Fruit fly (Drosophila melanogaster) whole organism, wandering third instar larva: ENCODE results near the gene CG43448.

Experiments
- Abd-B ChIP-seq: fragments of >200 bp; optimal IDR thresholded peaks from 2 replicates; lab custom pipeline; 2017; ENCODE audit warnings: missing biosample characterization, missing genetic modification characterization
- CG32264 ChIP-seq: fragments of 200-800 bp; sonication (Bioruptor generic); optimal IDR thresholded peaks from 2 replicates; lab custom pipeline; 2016; ENCODE audit warnings: missing biosample characterization, missing genetic modification characterization
- CG9705 ChIP-seq: fragments of 200-800 bp; sonication (Bioruptor generic); optimal IDR thresholded peaks from 2 replicates; lab custom pipeline; 2018; ENCODE audit warnings: missing biosample characterization, mild to moderate bottlenecking, missing genetic modification characterization
- CrebA ChIP-seq: fragments of 200-800 bp; sonication (Bioruptor generic); optimal IDR thresholded peaks from 2 replicates; lab custom pipeline; 2016; ENCODE audit warnings: missing biosample characterization, mild to moderate bottlenecking, missing genetic modification characterization, borderline replicate concordance
- Dfd ChIP-seq: fragments of >200 bp; optimal IDR thresholded peaks from 2 replicates; lab custom pipeline; 2017; ENCODE audit warnings: missing biosample characterization, missing genetic modification characterization
- Dif ChIP-seq: fragments of 200-275, 200-300 bp; sonication (Bioruptor generic); optimal IDR thresholded peaks from 2 replicates; lab custom pipeline; 2018; ENCODE audit warnings: missing biosample characterization, missing genetic modification characterization; ENCODE audit not compliant: partially characterized antibody
- GATAd ChIP-seq: sonication (Bioruptor generic); optimal IDR thresholded peaks from 2 replicates; lab custom pipeline; 2016; ENCODE audit warnings: missing biosample characterization, missing genetic modification characterization
- HLH106 ChIP-seq: fragments of 200-800 bp; optimal IDR thresholded peaks from 3 replicates; lab custom pipeline; 2019; ENCODE audit warnings: missing biosample characterization, mild to moderate bottlenecking, missing genetic modification characterization, moderate library complexity
- Hnf4 ChIP-seq: fragments of 200-800 bp; sonication (Bioruptor generic); optimal IDR thresholded peaks from 2 replicates; lab custom pipeline; 2016; ENCODE audit warnings: missing biosample characterization, mild to moderate bottlenecking, missing genetic modification characterization
- Hr78 ChIP-seq: fragments of >200 bp; optimal IDR thresholded peaks from 2 replicates; lab custom pipeline; 2017; ENCODE audit warnings: missing biosample characterization, missing genetic modification characterization
- Hr83 ChIP-seq: fragments of 200-300 bp; sonication (Bioruptor generic); optimal IDR thresholded peaks from 2 replicates; lab custom pipeline; 2016; ENCODE audit warnings: missing biosample characterization, mild to moderate bottlenecking, missing genetic modification characterization, moderate library complexity; ENCODE audit not compliant: poor library complexity, severe bottlenecking
- Jra ChIP-seq: sonication (Bioruptor generic); optimal IDR thresholded peaks from 2 replicates; lab custom pipeline; 2016; ENCODE audit warnings: missing biosample characterization, missing genetic modification characterization
- Mio ChIP-seq: sonication (Bioruptor generic); optimal IDR thresholded peaks from 2 replicates; lab custom pipeline; 2016; ENCODE audit warnings: missing biosample characterization, missing genetic modification characterization
- Myc ChIP-seq: fragments of >200 bp; optimal IDR thresholded peaks from 2 replicates; lab custom pipeline; 2017
- N ChIP-seq: fragments of >200 bp; optimal IDR thresholded peaks from 2 replicates; lab custom pipeline; 2018; ENCODE audit warnings: missing biosample characterization, missing external identifiers, missing genetic modification characterization
- OdsH ChIP-seq: fragments of 200-800 bp; sonication (Bioruptor generic); optimal IDR thresholded peaks from 2 replicates; lab custom pipeline; 2016; ENCODE audit warnings: missing biosample characterization, mild to moderate bottlenecking, missing genetic modification characterization
- Rel ChIP-seq, 2 experiments: fragments of 200-800 bp; sonication (Bioruptor generic) in 1 of 2; optimal IDR thresholded peaks; 2 replicates in 1 of 2; 3 replicates in 1 of 2; lab custom pipeline; 2016 to 2019; ENCODE audit warnings: mild to moderate bottlenecking in 2 of 2, missing biosample characterization in 2 of 2, missing genetic modification characterization in 2 of 2, moderate library complexity in 1 of 2
- Sp1 ChIP-seq: fragments of 200-800 bp; sonication (Bioruptor generic); optimal IDR thresholded peaks from 3 replicates; lab custom pipeline; 2019; ENCODE audit warnings: missing biosample characterization, mild to moderate bottlenecking, missing genetic modification characterization, moderate library complexity
- Vsx2 ChIP-seq: fragments of 200-300, 225-300 bp; sonication (Bioruptor generic); optimal IDR thresholded peaks from 2 replicates; lab custom pipeline; 2018; ENCODE audit warnings: missing biosample characterization, missing genetic modification characterization; ENCODE audit not compliant: partially characterized antibody
- br ChIP-seq: fragments of 200-800 bp; sonication (Bioruptor generic); optimal IDR thresholded peaks from 2 replicates; lab custom pipeline; 2016; ENCODE audit warnings: missing biosample characterization, missing genetic modification characterization
- brk ChIP-seq: fragments of 200-800 bp; sonication (Bioruptor generic); optimal IDR thresholded peaks from 2 replicates; lab custom pipeline; 2016; ENCODE audit warnings: missing biosample characterization, mild to moderate bottlenecking, missing genetic modification characterization
- dl ChIP-seq, 2 experiments: fragments of 175-275, 200-275 bp in 1 of 2; fragments of 200-275 bp in 1 of 2; sonication (Bioruptor generic); optimal IDR thresholded peaks; lab custom pipeline; 2018; ENCODE audit warnings: mild to moderate bottlenecking in 2 of 2, missing biosample characterization in 2 of 2, missing genetic modification characterization in 2 of 2, moderate library complexity in 2 of 2; ENCODE audit not compliant: partially characterized antibody in 2 of 2, insufficient read depth in 1 of 2
- dmrt93B ChIP-seq: fragments of 200-800 bp; sonication (Bioruptor generic); optimal IDR thresholded peaks from 2 replicates; lab custom pipeline; 2018; ENCODE audit warnings: missing biosample characterization, mild to moderate bottlenecking, missing genetic modification characterization
- dsf ChIP-seq: sonication (Bioruptor generic); optimal IDR thresholded peaks from 2 replicates; lab custom pipeline; 2016; ENCODE audit warnings: missing biosample characterization, missing genetic modification characterization, borderline replicate concordance
- ey ChIP-seq: fragments of 200-800 bp; sonication (Bioruptor generic); optimal IDR thresholded peaks from 2 replicates; lab custom pipeline; 2016; ENCODE audit warnings: missing biosample characterization, missing genetic modification characterization
- foxo ChIP-seq, 2 experiments: fragments of 200-800 bp; sonication (Bioruptor generic); optimal IDR thresholded peaks; 2 replicates in 1 of 2; 3 replicates in 1 of 2; lab custom pipeline; 2016 to 2017; ENCODE audit warnings: missing biosample characterization in 2 of 2, missing genetic modification characterization in 2 of 2
- fru ChIP-seq: fragments of 200-800 bp; sonication (Bioruptor generic); optimal IDR thresholded peaks from 3 replicates; lab custom pipeline; 2016; ENCODE audit warnings: missing biosample characterization, mild to moderate bottlenecking, missing genetic modification characterization
- h ChIP-seq: fragments of 200-800 bp; sonication (Bioruptor generic); optimal IDR thresholded peaks from 3 replicates; lab custom pipeline; 2016; ENCODE audit warnings: missing biosample characterization, mild to moderate bottlenecking, missing genetic modification characterization
- jim ChIP-seq: fragments of 175-275, 200-325 bp; sonication (Bioruptor generic); optimal IDR thresholded peaks from 2 replicates; lab custom pipeline; 2016; ENCODE audit warnings: missing biosample characterization, mild to moderate bottlenecking, missing genetic modification characterization
- lola ChIP-seq: fragments of >200 bp; optimal IDR thresholded peaks from 2 replicates; lab custom pipeline; 2017; ENCODE audit warnings: missing biosample characterization, missing genetic modification characterization
- pan ChIP-seq: fragments of >200 bp; optimal IDR thresholded peaks from 2 replicates; lab custom pipeline; 2017
- psq ChIP-seq: fragments of 200-800 bp; sonication (Bioruptor generic); optimal IDR thresholded peaks from 3 replicates; lab custom pipeline; 2017; ENCODE audit warnings: missing biosample characterization, mild to moderate bottlenecking, missing genetic modification characterization, moderate library complexity
- rgr ChIP-seq: fragments of 200-800 bp; sonication (Bioruptor generic); optimal IDR thresholded peaks from 3 replicates; lab custom pipeline; 2016; ENCODE audit warnings: missing biosample characterization, mild to moderate bottlenecking, missing genetic modification characterization
- sage ChIP-seq: fragments of 200-800 bp; sonication (Bioruptor generic); optimal IDR thresholded peaks from 2 replicates; lab custom pipeline; 2016; ENCODE audit warnings: missing biosample characterization, mild to moderate bottlenecking, missing genetic modification characterization
- sv ChIP-seq: fragments of 200-800 bp; sonication (Bioruptor generic); optimal IDR thresholded peaks from 3 replicates; lab custom pipeline; 2016; ENCODE audit warnings: missing biosample characterization, missing genetic modification characterization
- tai ChIP-seq: sonication (Bioruptor generic); optimal IDR thresholded peaks from 2 replicates; lab custom pipeline; 2016; ENCODE audit warnings: missing biosample characterization, missing genetic modification characterization
- usp ChIP-seq: fragments of >200 bp; optimal IDR thresholded peaks from 2 replicates; lab custom pipeline; 2017; ENCODE audit warnings: missing biosample characterization, missing genetic modification characterization
- woc ChIP-seq: sonication (Bioruptor generic); optimal IDR thresholded peaks from 2 replicates; lab custom pipeline; 2016; ENCODE audit warnings: missing biosample characterization, mild to moderate bottlenecking, missing genetic modification characterization

CG43448 gene

dm6 chr3R:30237634-30238033 is at the start of gene CG43448:
Gene CG43448 (minus strand): TSS chr3R:30237734.
- TF ChIP-seq Hr78 (GFP tag; lab: Kevin White, UChicago) (no peak), usp (GFP tag; lab: Kevin White, UChicago) (no peak), dmrt93B (GFP tag; lab: Kevin White, UChicago) (no peak), Vsx2 (GFP tag; lab: Kevin White, UChicago) (no peak), fru (GFP tag; lab: Kevin White, UChicago) (no peak), Dfd (GFP tag; lab: Kevin White, UChicago) (no peak), Myc (lab: Kevin White, UChicago) (no peak), Rel (GFP tag; optimal IDR thresholded peaks at IDR 0.05; lab: Kevin White, UChicago) (no peak), Rel (tag; optimal IDR thresholded peaks at IDR 0.05; lab: Kevin White, UChicago) (no peak), Hr83 (no peak), brk (GFP tag; lab: Kevin White, UChicago) (no peak), jim (GFP tag; lab: Kevin White, UChicago) (no peak), N (GFP tag; lab: Kevin White, UChicago) (no peak), sv (GFP tag; lab: Kevin White, UChicago) (no peak), foxo (GFP tag; optimal IDR thresholded peaks at IDR 0.05; lab: Kevin White, UChicago) (no peak), dsf (GFP tag; lab: Kevin White, UChicago) (no peak), psq (no peak), CG9705 (GFP tag; lab: Kevin White, UChicago) (no peak)

dm6 chr3R:30286347-30286746 is 48.8 kb upstream of the CG43448 start:
- TF ChIP-seq woc (GFP tag; lab: Kevin White, UChicago) (peak; percentile 15), jim (GFP tag; lab: Kevin White, UChicago) (no peak), dsf (GFP tag; lab: Kevin White, UChicago) (no peak), Hnf4 (GFP tag; lab: Kevin White, UChicago) (no peak), brk (GFP tag; lab: Kevin White, UChicago) (no peak), Dif (no peak), CrebA (GFP tag; lab: Kevin White, UChicago) (no peak), sv (GFP tag; lab: Kevin White, UChicago) (no peak), Abd-B (GFP tag; lab: Kevin White, UChicago) (no peak), usp (GFP tag; lab: Kevin White, UChicago) (no peak), GATAd (GFP tag; lab: Kevin White, UChicago) (no peak), N (GFP tag; lab: Kevin White, UChicago) (no peak), Sp1 (GFP tag; lab: Kevin White, UChicago) (no peak), ey (GFP tag; lab: Kevin White, UChicago) (peak; percentile 2), Rel (GFP tag; optimal IDR thresholded peaks at IDR 0.05; lab: Kevin White, UChicago) (no peak), Rel (tag; optimal IDR thresholded peaks at IDR 0.05; lab: Kevin White, UChicago) (no peak), Myc (lab: Kevin White, UChicago) (no peak), Hr78 (GFP tag; lab: Kevin White, UChicago) (no peak)
- TF ChIP-seq, all 38 proteins: peak for 2

dm6 chr3R:30284989-30285670 is 47.6 kb upstream of the CG43448 start:
- peak in 1 of 2 experiments; percentile 42 for TF ChIP-seq dl (GFP tag; optimal IDR thresholded peaks at IDR 0.05; lab: Kevin White, UChicago; ENCODE audit: insufficient read depth in 1 of 2, partially characterized antibody in 2 of 2)
- no peak for TF ChIP-seq CG9705 (GFP tag; lab: Kevin White, UChicago)
- peak; percentile 52 for TF ChIP-seq GATAd (GFP tag; lab: Kevin White, UChicago)
- peak; percentile 20 for TF ChIP-seq Rel (GFP tag; optimal IDR thresholded peaks at IDR 0.05; lab: Kevin White, UChicago)
- TF ChIP-seq Rel (tag; optimal IDR thresholded peaks at IDR 0.05; lab: Kevin White, UChicago) = peak; percentile 18
- TF ChIP-seq HLH106 (tag; lab: Kevin White, UChicago) = peak; percentile 77
- TF ChIP-seq h = peak; percentile 89
- peak; percentile 80 for TF ChIP-seq Hnf4 (GFP tag; lab: Kevin White, UChicago)
- peak; percentile 77 for TF ChIP-seq CrebA (GFP tag; lab: Kevin White, UChicago)
- peak; percentile 84 for TF ChIP-seq OdsH (GFP tag; lab: Kevin White, UChicago)
- TF ChIP-seq sv (GFP tag; lab: Kevin White, UChicago) = no peak
- peak; percentile 80 for TF ChIP-seq br
- TF ChIP-seq Dif = peak; percentile 51
- TF ChIP-seq psq = peak; percentile 98
- no peak for TF ChIP-seq lola (GFP tag; lab: Kevin White, UChicago)
- peak; percentile 7 for TF ChIP-seq CG32264 (GFP tag; lab: Kevin White, UChicago)
- TF ChIP-seq Myc (lab: Kevin White, UChicago) = no peak
- TF ChIP-seq pan = no peak
- peak; percentile 66 for TF ChIP-seq dmrt93B (GFP tag; lab: Kevin White, UChicago)
- TF ChIP-seq usp (GFP tag; lab: Kevin White, UChicago) = no peak
- TF ChIP-seq Vsx2 (GFP tag; lab: Kevin White, UChicago) = peak; percentile 80
- peak; percentile 58 for TF ChIP-seq sage (GFP tag; lab: Kevin White, UChicago)
- peak; percentile 11 for TF ChIP-seq Mio (GFP tag; lab: Kevin White, UChicago)
- no peak for TF ChIP-seq Hr78 (GFP tag; lab: Kevin White, UChicago)
- TF ChIP-seq ey (GFP tag; lab: Kevin White, UChicago) = peak; percentile 85
- TF ChIP-seq tai (GFP tag; lab: Kevin White, UChicago) = peak; percentile 91
- peak; percentile 47 for TF ChIP-seq brk (GFP tag; lab: Kevin White, UChicago)
- peak; percentile 85 for TF ChIP-seq fru (GFP tag; lab: Kevin White, UChicago)
- TF ChIP-seq rgr (GFP tag; lab: Kevin White, UChicago) = peak; percentile 88
- TF ChIP-seq Sp1 (GFP tag; lab: Kevin White, UChicago) = peak; percentile 78
- peak; percentile 35 for TF ChIP-seq woc (GFP tag; lab: Kevin White, UChicago)
- TF ChIP-seq Jra (GFP tag; lab: Kevin White, UChicago) = peak; percentile 54
- TF ChIP-seq foxo (GFP tag; optimal IDR thresholded peaks at IDR 0.05; lab: Kevin White, UChicago) = peak in 1 of 2 experiments; percentile 85
- peak; percentile 49 for TF ChIP-seq dsf (GFP tag; lab: Kevin White, UChicago)
- TF ChIP-seq Abd-B (GFP tag; lab: Kevin White, UChicago) = no peak
- no peak for TF ChIP-seq Hr83
